Worm (Caenorhabditis elegans) whole organism, midembryonic: ENCODE data around the gene F19G12.4.

Experiments
- flt-1 ChIP-seq: fragments of 200-800 bp; sonication (Bioruptor generic); IDR thresholded peaks from 2 replicates; pipeline ENCODE4 v1.3.6; 2022; ENCODE audit warnings: missing genetic modification characterization, missing compliant biosample characterization
- klf-2 ChIP-seq: fragments of 200-800 bp; sonication (Bioruptor generic); conservative IDR thresholded peaks from 2 replicates; pipeline ENCODE4 v1.3.6; 2022; ENCODE audit warnings: missing genetic modification reagents, missing genetic modification characterization, missing compliant biosample characterization
- ref-1 ChIP-seq: fragments of 200-800 bp; sonication (Bioruptor generic); conservative IDR thresholded peaks from 2 replicates; pipeline ENCODE4 v1.3.6; 2022; ENCODE audit warnings: missing genetic modification reagents, missing genetic modification characterization, missing compliant biosample characterization

DNA sequence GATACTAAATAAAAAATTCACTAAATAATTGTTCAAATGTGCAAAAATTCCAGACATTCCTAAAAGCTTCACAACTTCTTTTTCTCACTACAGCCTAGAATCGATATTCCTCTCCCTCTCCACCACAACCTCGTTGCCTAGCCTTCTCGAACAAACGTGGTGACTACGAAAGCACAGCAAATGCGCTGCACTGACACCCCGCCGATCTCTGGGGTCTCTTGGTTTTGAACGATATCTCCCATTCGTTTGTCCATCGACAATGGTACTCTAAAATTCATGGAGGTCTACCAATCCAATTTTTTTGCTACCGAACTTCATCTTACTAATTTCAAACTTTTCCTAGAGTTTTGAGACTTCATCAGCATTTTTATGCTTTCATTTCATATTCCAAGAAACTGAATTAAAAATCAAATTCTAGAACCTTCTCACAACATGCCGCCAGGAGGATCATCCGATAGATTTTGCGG lies 33.3 kb downstream of the F19G12.4 start, which contains the start of gene W05H7.1:
- TF ChIP-seq klf-2 (GFP tag; lab: Robert Waterston, UW) (no peak), ref-1 (GFP tag; lab: Robert Waterston, UW) (no peak), flt-1 (GFP tag; lab: Robert Waterston, UW) (no peak)
